Worm (Caenorhabditis elegans): Measurements from ENCODE around the gene spsb-1.

Gene spsb-1

DNA sequence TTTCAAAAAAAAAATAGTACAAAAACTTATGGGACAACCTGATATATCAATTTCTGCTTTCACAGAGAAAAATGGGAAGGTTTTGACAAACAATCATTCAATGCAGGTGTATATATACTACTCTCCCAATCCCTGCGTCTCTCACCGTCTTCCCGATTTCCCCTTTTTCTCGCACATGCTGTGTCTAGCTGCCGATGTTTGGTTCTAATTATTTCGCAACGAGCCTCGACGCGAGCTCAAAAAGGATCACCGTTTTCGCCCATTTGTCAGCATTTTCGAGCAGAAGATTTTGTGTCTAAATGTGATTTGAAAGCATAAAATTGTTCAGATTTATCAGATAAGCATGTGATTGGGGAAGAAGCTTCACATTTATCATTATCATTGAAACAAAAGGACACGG lies 23.4 kb upstream of the spsb-1 start:
- TF ChIP-seq ets-5 (GFP tag; IDR thresholded peaks at IDR 0.05) = no peak
- TF ChIP-seq aly-2 (tag; optimal IDR thresholded peaks at IDR 0.05) = no peak
- no peak for TF ChIP-seq hpl-2 (GFP tag; optimal IDR thresholded peaks at IDR 0.05)
- no peak for TF ChIP-seq egl-13 (tag; optimal IDR thresholded peaks at IDR 0.05)
- TF ChIP-seq mab-9 (GFP tag; IDR thresholded peaks at IDR 0.05) = no peak
- peak; percentile 30 for TF ChIP-seq nhr-47 (tag; optimal IDR thresholded peaks at IDR 0.05)
- no peak for TF ChIP-seq unc-30 (tag; optimal IDR thresholded peaks at IDR 0.05)
- TF ChIP-seq dsc-1 (tag; optimal IDR thresholded peaks at IDR 0.05) = peak; percentile 25
- TF ChIP-seq ceh-63 (GFP tag; optimal IDR thresholded peaks at IDR 0.05) = no peak
- TF ChIP-seq fkh-8 (tag; optimal IDR thresholded peaks at IDR 0.05) = peak; percentile 83
- no peak for TF ChIP-seq ceh-90 (tag; optimal IDR thresholded peaks at IDR 0.05)
- no peak for TF ChIP-seq sptf-1 (tag; optimal IDR thresholded peaks at IDR 0.05)
- peak; percentile 8 for TF ChIP-seq rnt-1 (tag; optimal IDR thresholded peaks at IDR 0.05)
- TF ChIP-seq nhr-76 (tag; optimal IDR thresholded peaks at IDR 0.05) = no peak
- no peak for TF ChIP-seq hlh-17 (GFP tag; optimal IDR thresholded peaks at IDR 0.05; ENCODE audit: borderline replicate concordance)
- peak; percentile 38 for TF ChIP-seq swsn-7 (tag; optimal IDR thresholded peaks at IDR 0.05)
- TF ChIP-seq pag-3 (tag; optimal IDR thresholded peaks at IDR 0.05; ENCODE audit: borderline replicate concordance, insufficient read depth) = no peak
- TF ChIP-seq tlp-1 (tag; optimal IDR thresholded peaks at IDR 0.05) = no peak
- no peak for TF ChIP-seq sox-4 (tag; optimal IDR thresholded peaks at IDR 0.05)
- no peak for TF ChIP-seq Y116A8C.19 (tag; optimal IDR thresholded peaks at IDR 0.05; ENCODE audit: borderline replicate concordance)
- TF ChIP-seq ztf-4 (tag; optimal IDR thresholded peaks at IDR 0.05) = no peak
- TF ChIP-seq nhr-237 (tag; optimal IDR thresholded peaks at IDR 0.05) = peak; percentile 23
- no peak for TF ChIP-seq F16B12.6 (tag; optimal IDR thresholded peaks at IDR 0.05)
- TF ChIP-seq pqm-1 (tag; optimal IDR thresholded peaks at IDR 0.05) = no peak
- peak; percentile 11 for TF ChIP-seq snpc-4 (tag; optimal IDR thresholded peaks at IDR 0.05)
- TF ChIP-seq pax-3 (tag; optimal IDR thresholded peaks at IDR 0.05) = no peak
- TF ChIP-seq nhr-90 (tag; optimal IDR thresholded peaks at IDR 0.05; ENCODE audit: poor library complexity) = no peak
- TF ChIP-seq nhr-85 (tag) = no peak
- TF ChIP-seq C04F5.9 (tag; optimal IDR thresholded peaks at IDR 0.05) = no peak
- TF ChIP-seq mdl-1 (tag; optimal IDR thresholded peaks at IDR 0.05) = peak in 1 of 2 experiments; percentile 35
- TF ChIP-seq blmp-1 (tag; optimal IDR thresholded peaks at IDR 0.05) = peak; percentile 27
- TF ChIP-seq efl-3 (GFP tag; optimal IDR thresholded peaks at IDR 0.05) = no peak
- no peak for TF ChIP-seq fos-1 (tag; optimal IDR thresholded peaks at IDR 0.05)
- peak; percentile 3 to 38 (median 17) for TF ChIP-seq ceh-82 (tag; optimal IDR thresholded peaks at IDR 0.05)
- TF ChIP-seq fkh-4 (tag; optimal IDR thresholded peaks at IDR 0.05; ENCODE audit: borderline replicate concordance) = no peak
- no peak for TF ChIP-seq tbx-2 (tag; optimal IDR thresholded peaks at IDR 0.05)
- TF ChIP-seq nhr-19 (GFP tag; conservative IDR thresholded peaks at IDR 0.05) = no peak
- peak; percentile 57 for TF ChIP-seq lin-14 (GFP tag; optimal IDR thresholded peaks at IDR 0.05)
- peak; percentile 1 to 41 for TF ChIP-seq lin-35 (GFP tag; optimal IDR thresholded peaks at IDR 0.05)
- no peak for TF ChIP-seq hlh-4 (tag; optimal IDR thresholded peaks at IDR 0.05)
- TF ChIP-seq xbp-1 (tag; optimal IDR thresholded peaks at IDR 0.05) = no peak
- TF ChIP-seq unc-98 (GFP tag; IDR thresholded peaks at IDR 0.05) = no peak
- TF ChIP-seq dpl-1 (GFP tag; optimal IDR thresholded peaks at IDR 0.05) = peak in 2 of 3 experiments; percentile 17 to 27
- TF ChIP-seq C16A3.4 (tag; optimal IDR thresholded peaks at IDR 0.05) = no peak
- no peak for TF ChIP-seq egl-27 (tag; optimal IDR thresholded peaks at IDR 0.05)
- no peak for TF ChIP-seq elt-2 (tag; optimal IDR thresholded peaks at IDR 0.05)
- no peak for TF ChIP-seq nhr-11 (tag; optimal IDR thresholded peaks at IDR 0.05)
- no peak for TF ChIP-seq elt-3 (tag; optimal IDR thresholded peaks at IDR 0.05)
- no peak for TF ChIP-seq vab-15 (tag; optimal IDR thresholded peaks at IDR 0.05)
- no peak for TF ChIP-seq fkh-10 (GFP tag; optimal IDR thresholded peaks at IDR 0.05)
- TF ChIP-seq ceh-8 (GFP tag; optimal IDR thresholded peaks at IDR 0.05) = peak; percentile 62
- no peak for TF ChIP-seq aha-1 (tag; optimal IDR thresholded peaks at IDR 0.05)
- TF ChIP-seq lsy-2 (tag; optimal IDR thresholded peaks at IDR 0.05) = peak in 1 of 2 experiments; percentile 44

Measured in whole organism, L1 larva.